Fruit fly (Drosophila melanogaster) whole organism, prepupa: ENCODE results near the gene Plc21C.

Experiments
- Blimp-1 ChIP-seq: fragments of 200-800 bp; sonication (Bioruptor generic); optimal IDR thresholded peaks from 3 replicates; lab custom pipeline; 2017; ENCODE audit warnings: missing biosample characterization, missing genetic modification characterization, mild to moderate bottlenecking, moderate library complexity, missing genetic modification reagents
- CG10669 ChIP-seq: fragments of 200-800 bp; sonication (Bioruptor generic); optimal IDR thresholded peaks from 3 replicates; lab custom pipeline; 2018; ENCODE audit warnings: missing biosample characterization, mild to moderate bottlenecking, missing genetic modification characterization, moderate library complexity
- CG4318 ChIP-seq: fragments of 200-800 bp; sonication (Bioruptor generic); optimal IDR thresholded peaks from 3 replicates; lab custom pipeline; 2017; ENCODE audit warnings: missing biosample characterization, mild to moderate bottlenecking, missing genetic modification characterization
- CG6276 ChIP-seq: fragments of 200-800 bp; sonication (Bioruptor generic); optimal IDR thresholded peaks from 2 replicates; lab custom pipeline; 2017; ENCODE audit warnings: missing biosample characterization, mild to moderate bottlenecking, missing genetic modification characterization
- Eip75B ChIP-seq: fragments of 200-800 bp; sonication (Bioruptor generic); optimal IDR thresholded peaks from 3 replicates; lab custom pipeline; 2016; ENCODE audit warnings: missing biosample characterization, missing genetic modification characterization
- Gug ChIP-seq: fragments of 200-800 bp; sonication (Bioruptor generic); IDR thresholded peaks from 2 replicates; pipeline ENCODE4 v1.3.6; 2022; ENCODE audit warnings: missing biosample characterization, missing genetic modification characterization
- Hr39 ChIP-seq: fragments of 200-800 bp; sonication (Bioruptor generic); optimal IDR thresholded peaks from 2 replicates; lab custom pipeline; 2016; ENCODE audit warnings: missing biosample characterization, missing genetic modification characterization
- Smox ChIP-seq: fragments of 200-800 bp; sonication (Bioruptor generic); optimal IDR thresholded peaks from 3 replicates; lab custom pipeline; 2016; ENCODE audit warnings: missing biosample characterization, missing genetic modification characterization
- Sox14 ChIP-seq: fragments of 200-800 bp; sonication (Bioruptor generic); optimal IDR thresholded peaks from 3 replicates; lab custom pipeline; 2016; ENCODE audit warnings: missing biosample characterization, missing genetic modification characterization
- Sox15 ChIP-seq: fragments of 200-800 bp; sonication (Bioruptor generic); optimal IDR thresholded peaks from 3 replicates; lab custom pipeline; 2016; ENCODE audit warnings: missing biosample characterization, missing genetic modification characterization
- dac ChIP-seq: fragments of 200-800 bp; sonication (Bioruptor generic); optimal IDR thresholded peaks from 2 replicates; lab custom pipeline; 2017; ENCODE audit warnings: missing biosample characterization, mild to moderate bottlenecking, missing genetic modification characterization
- esn ChIP-seq: fragments of 200-800 bp; sonication (Bioruptor generic); optimal IDR thresholded peaks from 2 replicates; lab custom pipeline; 2016; ENCODE audit warnings: missing biosample characterization, mild to moderate bottlenecking, missing genetic modification characterization, moderate library complexity

- TF ChIP-seq CG10669 (GFP tag; lab: Kevin White, UChicago) (no peak), Gug (GFP tag; lab: Robert Waterston, UW) (no peak), CG4318 (no peak), Sox14 (no peak), Blimp-1 (no peak), dac (GFP tag; lab: Kevin White, UChicago) (no peak), esn (GFP tag; lab: Kevin White, UChicago) (no peak), Sox15 (GFP tag; lab: Kevin White, UChicago) (no peak), CG6276 (GFP tag; lab: Kevin White, UChicago) (no peak), Hr39 (GFP tag; lab: Kevin White, UChicago) (no peak), Eip75B (no peak), Smox (GFP tag; lab: Kevin White, UChicago) (no peak)
Observed at dm6 chr2L:299038-299437, 6.7 kb upstream of the Plc21C start.
